Fruit fly (Drosophila melanogaster): ENCODE results near the gene CG3032.

DNA sequence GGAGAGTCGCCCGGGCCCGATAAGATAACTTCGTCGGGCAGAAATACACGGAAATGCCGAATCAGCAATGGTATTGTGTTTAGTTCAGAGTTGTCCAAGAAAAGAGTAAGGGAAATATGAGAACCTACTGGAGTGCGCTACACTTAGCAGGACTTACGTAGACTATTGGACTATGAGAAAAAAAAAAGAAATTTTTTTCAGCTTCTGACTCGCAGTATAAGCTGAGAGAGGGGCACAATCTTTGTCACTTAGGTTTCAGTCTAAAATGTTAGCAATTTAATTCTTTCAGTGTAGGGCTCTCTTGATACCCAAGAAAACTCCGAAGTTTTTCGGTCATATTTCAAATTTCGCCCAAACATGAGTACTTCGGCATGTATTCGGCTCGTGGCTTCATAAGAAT, 19.9 kb downstream of the CG3032 start:
- TF ChIP-seq Pif1A (GFP tag; optimal IDR thresholded peaks at IDR 0.05), result peak; percentile 30
- TF ChIP-seq CG13204 (GFP tag; optimal IDR thresholded peaks at IDR 0.05), result no peak
- TF ChIP-seq CG32121 (GFP tag; IDR thresholded peaks at IDR 0.05), result no peak
- TF ChIP-seq CG12605 (GFP tag; IDR thresholded peaks at IDR 0.05), result no peak
- peak; percentile 36; the same call in 1 of the 3 replicates for TF ChIP-seq fd96Ca (GFP tag; IDR thresholded peaks at IDR 0.05)
- 0 out of 2 replicates have a peak, but pooled peaks have one; percentile 8 for TF ChIP-seq Ets98B (GFP tag; IDR thresholded peaks at IDR 0.05)
